Worm (Caenorhabditis elegans) whole organism, L4/young adult: ENCODE measurements around the gene grl-28.
"Not testable (repeated sequence)": the region's sequence is repeated elsewhere in the genome, so short reads cannot be mapped to it uniquely, and the experiment has no call there.

Source experiments
- W03F9.2 ChIP-seq: fragments of 150-350 bp; optimal IDR thresholded peaks from 2 replicates; lab custom pipeline; 2014; ENCODE audit warnings: missing biosample characterization, missing genetic modification characterization
- dao-5 ChIP-seq: sonication (generic microtip); optimal IDR thresholded peaks from 2 replicates; lab custom pipeline; 2016; ENCODE audit warnings: missing genotype, missing genetic modification characterization, moderate library complexity, missing compliant biosample characterization
- him-1 ChIP-seq: sonication (generic microtip); optimal IDR thresholded peaks from 2 replicates; lab custom pipeline; 2016; ENCODE audit warnings: missing genotype, missing genetic modification reagents, missing genetic modification characterization, missing compliant biosample characterization

The grl-28 gene

DNA sequence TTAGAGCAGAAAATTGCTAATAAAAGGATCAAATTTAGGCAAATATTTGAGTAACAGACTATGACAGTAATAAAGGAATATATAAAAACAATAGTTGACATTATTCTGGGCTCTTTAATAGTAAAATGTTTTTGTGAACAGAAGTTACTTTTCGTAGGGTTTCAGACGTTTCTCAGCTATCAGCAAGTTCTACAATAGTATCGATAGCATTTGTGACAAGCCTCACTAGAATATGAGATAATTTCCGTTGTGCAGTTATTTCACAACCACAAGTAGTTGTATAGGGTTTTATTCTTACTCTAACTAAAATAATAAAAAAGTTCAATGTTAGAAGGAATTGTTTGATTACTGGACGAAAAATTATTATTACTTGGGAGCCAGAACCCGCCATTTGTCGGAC, 5.1 kb downstream of the grl-28 start, which contains the start of gene srbc-68:
Gene srbc-68 (minus strand): TSS at position 101 of the 400 bp plus-strand sequence.
- no peak for TF ChIP-seq W03F9.2 (tag; lab: Kevin White, UChicago)
- no peak for TF ChIP-seq dao-5
- no peak for TF ChIP-seq him-1

DNA sequence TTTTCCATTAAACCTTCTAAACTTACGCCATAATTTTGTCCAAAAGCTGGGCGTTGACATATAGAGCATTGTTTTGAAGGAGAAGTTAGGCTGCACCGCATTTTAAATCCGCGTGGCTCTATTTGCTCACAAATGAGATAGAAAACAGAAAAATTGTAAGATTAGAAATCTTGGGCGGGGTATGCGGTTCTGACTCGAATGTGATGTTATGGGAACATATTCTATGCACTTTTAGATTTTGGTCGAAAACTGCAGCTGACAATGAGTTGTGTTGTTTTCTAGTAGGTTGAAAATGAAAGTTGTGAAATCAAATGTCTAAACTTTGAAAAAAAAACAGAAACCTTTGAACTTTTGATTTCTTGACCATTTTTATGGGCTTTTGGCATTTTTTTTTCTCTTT, 8.3 kb downstream of the grl-28 start, which contains the start of gene nhr-222:
Gene nhr-222 (minus strand): TSS at position 101 of the 400 bp plus-strand sequence.
- TF ChIP-seq W03F9.2 (tag; lab: Kevin White, UChicago) (no peak), him-1 (no peak), dao-5 (no peak)

ce11 chrV:3541117-3541516, 10.5 kb downstream of the grl-28 start, which contains the start of gene srbc-67:
srbc-67 (minus strand) TSS chrV:3541217.
- TF ChIP-seq him-1 (no peak), W03F9.2 (tag; lab: Kevin White, UChicago) (no peak), dao-5 (no peak)

ce11 chrV:3538307-3538706, 13.4 kb downstream of the grl-28 start, which contains the start of gene nhr-93:
nhr-93 (minus strand) TSS chrV:3538407.
- TF ChIP-seq W03F9.2 (tag; lab: Kevin White, UChicago), result no peak
- no peak for TF ChIP-seq him-1
- TF ChIP-seq dao-5, result no peak

- no peak for TF ChIP-seq dao-5
- no peak for TF ChIP-seq him-1
- TF ChIP-seq W03F9.2 (tag; lab: Kevin White, UChicago), result no peak
These were observed 16.4 kb downstream of the grl-28 start, which contains the start of gene nhr-221 for ce11 chrV:3535260-3535659. nhr-221 (minus strand) TSS chrV:3535360.

DNA sequence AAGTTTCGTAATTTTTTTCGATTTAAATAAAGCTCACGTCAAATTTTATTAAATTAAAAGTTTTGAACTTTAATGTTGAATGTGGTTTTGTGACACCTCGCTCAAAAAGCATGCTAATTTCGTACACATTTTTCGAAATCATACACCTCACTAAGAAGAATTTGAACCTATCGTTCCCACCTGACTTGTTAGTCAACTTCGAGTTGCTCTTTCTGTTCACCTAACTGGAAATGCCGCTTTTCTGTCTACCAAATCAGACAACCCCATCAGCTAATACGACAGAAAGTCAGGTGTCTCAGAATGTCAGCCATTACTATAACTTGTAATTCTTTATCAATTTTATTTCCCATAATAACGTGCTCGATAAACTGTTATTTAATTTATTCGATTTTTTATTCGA, 21.3 kb downstream of the grl-28 start, which contains the start of gene srbc-66:
Gene srbc-66 (plus strand): TSS at position 301 of the 400 bp plus-strand sequence.
- no peak for TF ChIP-seq dao-5
- TF ChIP-seq him-1, result no peak
- TF ChIP-seq W03F9.2 (tag; lab: Kevin White, UChicago), result no peak

DNA sequence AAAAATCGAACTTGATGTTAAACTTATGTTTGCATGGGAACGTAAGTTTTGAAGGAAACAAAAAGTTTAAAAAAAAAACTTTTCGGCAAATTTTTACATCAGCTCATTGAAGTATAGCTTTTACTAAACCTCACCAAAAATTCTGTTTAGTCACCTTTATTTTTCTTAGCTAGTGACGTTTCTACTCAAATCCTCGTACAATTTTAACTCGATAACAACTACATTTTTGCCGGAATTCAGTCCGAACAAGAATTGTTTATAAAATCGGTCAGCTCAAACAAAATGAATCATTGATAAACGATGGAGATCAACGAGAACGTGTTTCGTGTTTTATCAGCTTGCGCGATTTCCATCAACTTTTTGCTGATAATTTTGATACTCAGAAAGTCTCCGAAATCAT, 24.8 kb downstream of the grl-28 start, which contains the start of gene str-260:
Gene str-260 (plus strand): TSS at position 301 of the 400 bp plus-strand sequence.
- TF ChIP-seq him-1 (no peak), dao-5 (no peak), W03F9.2 (tag; lab: Kevin White, UChicago) (no peak)

DNA sequence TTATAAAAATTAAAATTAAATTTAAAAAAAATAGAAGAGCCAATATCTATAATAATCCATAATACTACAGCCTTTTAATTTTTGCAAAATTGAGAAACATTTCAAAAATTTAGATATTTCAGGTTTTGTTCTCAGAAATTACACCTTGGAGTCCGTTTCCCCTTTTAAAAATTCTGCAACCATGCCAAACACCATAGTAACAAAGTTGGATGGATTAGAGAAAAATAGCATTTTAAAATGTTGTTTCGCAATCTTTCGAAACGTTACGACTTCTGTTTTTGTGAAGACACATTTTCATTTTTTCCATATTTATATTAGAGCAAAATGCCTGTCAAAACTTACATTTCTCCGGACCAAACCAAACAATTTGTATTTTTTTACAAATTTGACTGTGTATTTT, 26.7 kb downstream of the grl-28 start, which contains the start of gene T24A6.7:
Gene T24A6.7 (plus strand): TSS at position 301 of the 400 bp plus-strand sequence.
- TF ChIP-seq W03F9.2 (tag; lab: Kevin White, UChicago) (no peak), him-1 (no peak), dao-5 (no peak)

ce11 chrV:3523262-3523661, 28.4 kb downstream of the grl-28 start, which contains the start of gene irg-1:
irg-1 (plus strand) TSS chrV:3523587.
- TF ChIP-seq W03F9.2 (tag; lab: Kevin White, UChicago) (no peak), dao-5 (no peak), him-1 (no peak)

DNA sequence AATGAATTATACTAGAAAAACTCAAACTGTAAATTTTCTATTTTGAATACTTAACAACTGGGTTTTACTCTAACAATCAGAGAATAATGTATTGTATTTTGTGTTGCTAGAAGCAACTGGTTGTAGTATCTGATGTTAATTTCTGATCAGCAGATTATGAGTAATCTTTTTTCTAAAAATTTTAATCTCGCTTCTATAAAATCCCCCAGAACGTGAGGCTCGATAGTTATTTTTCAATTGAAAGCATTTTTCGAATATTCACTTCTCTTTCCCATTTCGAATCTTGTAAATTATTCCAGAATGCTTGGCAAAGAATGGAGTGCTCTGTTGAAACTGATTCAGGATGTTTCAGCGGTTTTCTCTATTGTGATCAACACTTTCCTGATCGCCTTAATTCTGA, 33.8 kb downstream of the grl-28 start, which contains the start of gene str-227:
Gene str-227 (plus strand): TSS at position 301 of the 400 bp plus-strand sequence.
- no peak for TF ChIP-seq W03F9.2 (tag; lab: Kevin White, UChicago)
- TF ChIP-seq dao-5, result no peak
- no peak for TF ChIP-seq him-1

DNA sequence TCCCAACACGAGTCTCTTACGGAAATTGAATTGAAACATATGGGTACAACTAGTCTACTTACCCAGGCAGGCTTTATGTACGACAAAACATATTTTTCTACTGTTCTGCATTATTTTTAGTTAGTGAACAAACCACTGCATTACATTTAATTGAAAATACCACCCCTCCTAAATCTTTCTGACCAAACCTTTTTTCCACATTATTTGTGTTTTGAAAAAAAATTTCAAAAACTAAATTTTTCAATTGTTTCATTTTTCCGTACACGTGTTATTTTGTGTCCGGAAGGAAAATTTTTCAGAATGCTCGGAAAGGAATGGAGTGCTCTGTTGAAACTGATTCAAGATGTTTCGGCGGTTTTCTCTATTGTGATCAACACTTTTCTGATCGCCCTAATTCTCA, 39.3 kb downstream of the grl-28 start, which contains the start of gene str-226:
Gene str-226 (plus strand): TSS at position 301 of the 400 bp plus-strand sequence.
- TF ChIP-seq him-1, result no peak

ce11 chrV:3509878-3510277, 41.8 kb downstream of the grl-28 start, which contains the start of gene str-228:
str-228 (plus strand) TSS chrV:3510178.
- TF ChIP-seq him-1 (no peak), W03F9.2 (tag; lab: Kevin White, UChicago) (no peak), dao-5 (no peak)

ce11 chrV:3507691-3508090, 44.0 kb downstream of the grl-28 start, which contains the start of gene str-225:
str-225 (plus strand) TSS chrV:3507822.
- no peak for TF ChIP-seq W03F9.2 (tag; lab: Kevin White, UChicago)
- TF ChIP-seq him-1, result no peak
- no peak for TF ChIP-seq dao-5

DNA sequence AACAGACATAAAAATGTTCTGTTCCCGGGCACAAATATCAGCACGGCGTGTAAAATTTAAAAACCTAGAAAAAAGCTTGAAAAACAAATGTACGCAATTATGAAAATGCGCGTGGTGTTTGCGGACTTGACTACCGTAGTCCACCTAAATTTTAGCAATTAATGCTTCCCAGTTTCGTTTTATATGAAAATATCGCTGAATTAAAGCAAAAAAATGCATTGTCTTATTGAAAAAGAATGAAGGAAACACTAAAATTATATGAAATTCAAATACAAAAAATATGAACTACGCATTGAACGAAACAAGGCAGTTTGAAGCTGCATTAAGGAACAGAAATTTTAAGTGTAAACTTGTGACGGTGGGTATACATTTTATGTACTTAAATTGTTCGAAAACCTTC, 45.4 kb downstream of the grl-28 start, which contains the start of gene ugt-64:
Gene ugt-64 (minus strand): TSS at position 101 of the 400 bp plus-strand sequence.
- TF ChIP-seq W03F9.2 (tag; lab: Kevin White, UChicago); him-1; dao-5: not testable (repeated sequence)

DNA sequence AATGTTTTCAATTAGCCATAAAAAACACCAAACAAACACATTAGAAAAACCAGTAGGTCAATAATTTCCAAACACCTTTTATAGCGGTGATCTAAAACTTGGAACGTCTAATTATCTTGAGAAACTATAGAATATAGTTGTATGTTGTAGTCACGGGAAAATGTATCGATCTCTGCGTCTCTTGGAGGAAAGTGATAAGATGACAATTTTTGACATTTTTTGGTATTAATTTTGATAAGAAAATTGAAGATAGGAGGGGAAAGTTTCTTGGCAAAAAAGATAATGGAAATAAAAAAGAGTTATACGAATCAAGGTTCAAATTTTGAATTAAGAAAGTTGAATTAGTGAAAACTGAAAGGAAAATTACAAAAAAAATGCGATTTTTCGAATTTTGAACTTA, 45.9 kb downstream of the grl-28 start:
- TF ChIP-seq W03F9.2 (tag; lab: Kevin White, UChicago) (no peak), dao-5 (no peak), him-1 (no peak)
